Worm (Caenorhabditis elegans) whole organism, dauer: ENCODE data around the gene F45F2.9.
"Not testable (repeated sequence)": the region's sequence is repeated elsewhere in the genome, so short reads cannot be mapped to it uniquely, and the experiment has no call there.

Experiments used
- unc-62 ChIP-seq: sonication (generic microtip); optimal IDR thresholded peaks from 2 replicates; lab custom pipeline; 2017; ENCODE audit warnings: missing biosample characterization, missing genetic modification reagents, missing genetic modification characterization

F45F2.9 gene

ce11 chrV:8513361-8513760 lies at the start of gene F45F2.9:
F45F2.9 (minus strand) TSS chrV:8513461.
- no peak for TF ChIP-seq unc-62

- TF ChIP-seq unc-62 = no peak
Observed at ce11 chrV:8560916-8561315, 47.7 kb upstream of the F45F2.9 start, which contains the start of gene acr-16. acr-16 (plus strand) TSS chrV:8561216.

ce11 chrV:8555955-8556354 lies 42.7 kb upstream of the F45F2.9 start:
- TF ChIP-seq unc-62 = no peak

ce11 chrV:8552460-8552859 lies 39.2 kb upstream of the F45F2.9 start, which contains the start of gene acr-15:
acr-15 (plus strand) TSS chrV:8552695.
- no peak for TF ChIP-seq unc-62

- no peak for TF ChIP-seq unc-62
Observed at ce11 chrV:8548989-8549388, 35.7 kb upstream of the F45F2.9 start, which contains the start of gene stdh-4. stdh-4 (plus strand) TSS chrV:8549289.

- no peak for TF ChIP-seq unc-62
Observed at ce11 chrV:8545531-8546224, 32.4 kb upstream of the F45F2.9 start, which contains the start of the genes slc-17.8 and asns-1. slc-17.8 (minus strand) TSS chrV:8545581. asns-1 (plus strand) TSS chrV:8546174.

- TF ChIP-seq unc-62 = no peak
Observed at ce11 chrV:8537031-8537430, 23.8 kb upstream of the F45F2.9 start, which contains the start of gene otpl-4. otpl-4 (plus strand) TSS chrV:8537331.

ce11 chrV:8536213-8536612 lies 23.0 kb upstream of the F45F2.9 start, which contains the start of gene his-39:
his-39 (plus strand) TSS chrV:8536513.
- TF ChIP-seq unc-62 = no peak

ce11 chrV:8534534-8535283 lies 21.4 kb upstream of the F45F2.9 start, which contains the start of the genes his-6 and his-5:
his-6 (minus strand) TSS chrV:8534977.
his-5 (plus strand) TSS chrV:8535214.
- not testable (repeated sequence) for TF ChIP-seq unc-62

- TF ChIP-seq unc-62 = no peak
Observed at ce11 chrV:8533916-8534315, 20.7 kb upstream of the F45F2.9 start.

- not testable (repeated sequence) for TF ChIP-seq unc-62
Observed at ce11 chrV:8533067-8533466, 19.8 kb upstream of the F45F2.9 start, which contains the start of the genes his-8 and his-7. his-8 (minus strand) TSS chrV:8533086. his-7 (plus strand) TSS chrV:8533379.

- no peak for TF ChIP-seq unc-62
Observed at ce11 chrV:8529219-8529618, 16.0 kb upstream of the F45F2.9 start, which contains the start of gene otpl-5. otpl-5 (plus strand) TSS chrV:8529519.

ce11 chrV:8525774-8526173 lies 12.5 kb upstream of the F45F2.9 start, which contains the start of gene otpl-6:
otpl-6 (plus strand) TSS chrV:8526074.
- no peak for TF ChIP-seq unc-62

ce11 chrV:8520846-8521553 lies 7.7 kb upstream of the F45F2.9 start, which contains the start of the genes F45F2.11 and otpl-7:
F45F2.11 (minus strand) TSS chrV:8520896.
otpl-7 (plus strand) TSS chrV:8521503.
- TF ChIP-seq unc-62 = no peak

- TF ChIP-seq unc-62 = no peak
Observed at ce11 chrV:8518822-8519392, 5.6 kb upstream of the F45F2.9 start, which contains the start of gene F45F2.10. F45F2.10 (minus strand) TSS chrV:8518872.

ce11 chrV:8518283-8518682 lies 5.0 kb upstream of the F45F2.9 start:
- no peak for TF ChIP-seq unc-62
